Worm (Caenorhabditis elegans): ENCODE results near the gene fip-3.

DNA sequence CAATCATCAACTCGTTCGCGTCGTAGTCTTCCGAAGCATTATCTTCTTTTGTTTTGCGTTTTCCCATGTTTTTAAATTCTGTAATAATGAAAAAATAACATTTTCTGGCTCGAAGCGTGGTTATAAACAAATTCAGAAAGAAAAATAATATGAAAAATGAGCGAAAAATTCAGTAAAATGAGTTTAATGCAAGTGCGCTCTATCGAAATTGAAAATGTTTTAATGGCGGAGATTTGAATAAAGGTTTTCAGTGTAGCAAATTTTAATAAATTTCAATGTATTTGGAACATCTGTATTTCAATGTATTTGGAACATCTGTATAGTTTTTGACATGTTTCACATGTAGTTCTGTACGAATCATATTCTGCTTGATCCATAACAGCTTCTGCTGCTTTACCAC lies 25.2 kb upstream of the fip-3 start, which contains the start of gene rha-2:
- TF ChIP-seq egl-44 (GFP tag; IDR thresholded peaks at IDR 0.05) (no peak), pha-4 (tag; optimal IDR thresholded peaks at IDR 0.05) (no peak), pbrm-1 (GFP tag; IDR thresholded peaks at IDR 0.05) (no peak), hmg-20 (GFP tag; IDR thresholded peaks at IDR 0.05) (no peak), him-1 (tag; optimal IDR thresholded peaks at IDR 0.05) (no peak), lsy-27 (tag; optimal IDR thresholded peaks at IDR 0.05; ENCODE audit: borderline replicate concordance, insufficient read depth) (no peak), K11D2.4 (GFP tag; IDR thresholded peaks at IDR 0.05) (no peak), D2030.7 (GFP tag; IDR thresholded peaks at IDR 0.05) (no peak), unc-62 (GFP tag; optimal IDR thresholded peaks at IDR 0.05) (no peak), K12H6.12 (tag; optimal IDR thresholded peaks at IDR 0.05) (no peak), lsl-1 (GFP tag; optimal IDR thresholded peaks at IDR 0.05) (no peak), cebp-1 (GFP tag; IDR thresholded peaks at IDR 0.05) (no peak), cebp-1 (tag; optimal IDR thresholded peaks at IDR 0.05) (no peak), dpl-1 (GFP tag; optimal IDR thresholded peaks at IDR 0.05) (no peak)

Measured in whole organism, young adult.